Fruit fly (Drosophila melanogaster) whole organism, prepupa: ENCODE results near the gene CG13950.

ENCODE experiments used
- Blimp-1 ChIP-seq: fragments of 200-800 bp; sonication (Bioruptor generic); optimal IDR thresholded peaks from 3 replicates; lab custom pipeline; 2017; ENCODE audit warnings: missing biosample characterization, missing genetic modification characterization, mild to moderate bottlenecking, moderate library complexity, missing genetic modification reagents
- CG10631 ChIP-seq: fragments of 200-800 bp; sonication (Bioruptor generic); optimal IDR thresholded peaks from 2 replicates; lab custom pipeline; 2016; ENCODE audit warnings: missing biosample characterization, missing genetic modification characterization
- CG10669 ChIP-seq: fragments of 200-800 bp; sonication (Bioruptor generic); optimal IDR thresholded peaks from 3 replicates; lab custom pipeline; 2018; ENCODE audit warnings: missing biosample characterization, mild to moderate bottlenecking, missing genetic modification characterization, moderate library complexity
- CG11294 ChIP-seq: fragments of 200-800 bp; sonication (Bioruptor generic); IDR thresholded peaks from 2 replicates; pipeline ENCODE4 v1.3.6; 2022; ENCODE audit warnings: missing biosample characterization, missing genetic modification characterization
- CG11762 ChIP-seq: fragments of 200-800 bp; sonication (Bioruptor generic); optimal IDR thresholded peaks from 3 replicates; lab custom pipeline; 2016; ENCODE audit warnings: missing biosample characterization, missing genetic modification characterization; ENCODE audit not compliant: insufficient read depth
- CG11902 ChIP-seq: fragments of 200-800 bp; sonication (Bioruptor generic); optimal IDR thresholded peaks from 3 replicates; lab custom pipeline; 2016; ENCODE audit warnings: missing biosample characterization, missing genetic modification characterization
- CG15336 ChIP-seq: fragments of 200-800 bp; sonication (Bioruptor generic); IDR thresholded peaks from 2 replicates; pipeline ENCODE4 v1.3.6; 2022; ENCODE audit warnings: missing biosample characterization, missing genetic modification characterization
- CG1621 ChIP-seq: fragments of 200-800 bp; sonication (Bioruptor generic); optimal IDR thresholded peaks from 3 replicates; lab custom pipeline; 2018; ENCODE audit warnings: missing biosample characterization, mild to moderate bottlenecking, missing genetic modification characterization
- CG16779 ChIP-seq: fragments of 200-800 bp; sonication (Bioruptor generic); optimal IDR thresholded peaks from 3 replicates; lab custom pipeline; 2017; ENCODE audit warnings: missing biosample characterization, mild to moderate bottlenecking, missing genetic modification characterization
- CG31627 ChIP-seq: fragments of 200-800 bp; sonication (Bioruptor generic); optimal IDR thresholded peaks from 3 replicates; lab custom pipeline; 2016; ENCODE audit warnings: missing biosample characterization, missing genetic modification characterization
- CG32006 ChIP-seq: fragments of 200-800 bp; sonication (Bioruptor generic); optimal IDR thresholded peaks from 3 replicates; lab custom pipeline; 2017; ENCODE audit warnings: missing biosample characterization, mild to moderate bottlenecking, missing genetic modification characterization
- CG34406 ChIP-seq: fragments of 200-800 bp; sonication (Bioruptor generic); optimal IDR thresholded peaks from 3 replicates; lab custom pipeline; 2016; ENCODE audit warnings: missing biosample characterization, missing genetic modification characterization
- CG4318 ChIP-seq: fragments of 200-800 bp; sonication (Bioruptor generic); optimal IDR thresholded peaks from 3 replicates; lab custom pipeline; 2017; ENCODE audit warnings: missing biosample characterization, mild to moderate bottlenecking, missing genetic modification characterization
- CG6163 ChIP-seq: fragments of 200-800 bp; sonication (Bioruptor generic); IDR thresholded peaks from 3 replicates; pipeline ENCODE4 v1.3.6; 2022; ENCODE audit warnings: missing biosample characterization, missing genetic modification characterization
- CG6276 ChIP-seq: fragments of 200-800 bp; sonication (Bioruptor generic); optimal IDR thresholded peaks from 2 replicates; lab custom pipeline; 2017; ENCODE audit warnings: missing biosample characterization, mild to moderate bottlenecking, missing genetic modification characterization
- CG6792 ChIP-seq: fragments of 200-800 bp; sonication (Bioruptor generic); optimal IDR thresholded peaks from 3 replicates; lab custom pipeline; 2016; ENCODE audit warnings: missing biosample characterization, missing genetic modification characterization
- CG7368 ChIP-seq: fragments of 200-800 bp; sonication (Bioruptor generic); optimal IDR thresholded peaks from 3 replicates; lab custom pipeline; 2016; ENCODE audit warnings: missing biosample characterization, missing genetic modification characterization
- CG8119 ChIP-seq: fragments of 200-800 bp; sonication (Bioruptor generic); IDR thresholded peaks from 3 replicates; pipeline ENCODE4 v1.3.6; 2022; ENCODE audit warnings: missing biosample characterization, missing genetic modification characterization
- CG8319 ChIP-seq: fragments of 200-800 bp; sonication (Bioruptor generic); optimal IDR thresholded peaks from 3 replicates; lab custom pipeline; 2016; ENCODE audit warnings: missing biosample characterization, missing genetic modification characterization
- CG9139 ChIP-seq: fragments of 200-800 bp; sonication (Bioruptor generic); optimal IDR thresholded peaks from 3 replicates; lab custom pipeline; 2017; ENCODE audit warnings: missing biosample characterization, mild to moderate bottlenecking, missing genetic modification characterization
- Eip78C ChIP-seq: fragments of 200-800 bp; sonication (Bioruptor generic); peaks from one replicate; lab custom pipeline; 2016; ENCODE audit warnings: missing biosample characterization, missing genetic modification characterization
- Eip93F ChIP-seq: fragments of 200-800 bp; sonication (Bioruptor generic); optimal IDR thresholded peaks from 2 replicates; lab custom pipeline; 2016; ENCODE audit warnings: missing biosample characterization, mild to moderate bottlenecking, missing genetic modification characterization
- Ets21C ChIP-seq: fragments of 200-800 bp; sonication (Bioruptor generic); optimal IDR thresholded peaks from 3 replicates; lab custom pipeline; 2016; ENCODE audit warnings: missing biosample characterization, missing genetic modification characterization
- Ets96B ChIP-seq: fragments of 200-800 bp; optimal IDR thresholded peaks from 2 replicates; lab custom pipeline; 2019; ENCODE audit warnings: missing biosample characterization, mild to moderate bottlenecking, missing genetic modification characterization, moderate library complexity
- Gug ChIP-seq: fragments of 200-800 bp; sonication (Bioruptor generic); IDR thresholded peaks from 2 replicates; pipeline ENCODE4 v1.3.6; 2022; ENCODE audit warnings: missing biosample characterization, missing genetic modification characterization
- Hr39 ChIP-seq: fragments of 200-800 bp; sonication (Bioruptor generic); optimal IDR thresholded peaks from 2 replicates; lab custom pipeline; 2016; ENCODE audit warnings: missing biosample characterization, missing genetic modification characterization
- Hr4 ChIP-seq: fragments of 200-800 bp; sonication (Bioruptor generic); optimal IDR thresholded peaks from 3 replicates; lab custom pipeline; 2016; ENCODE audit warnings: missing biosample characterization, missing genetic modification characterization
- Smox ChIP-seq: fragments of 200-800 bp; sonication (Bioruptor generic); optimal IDR thresholded peaks from 3 replicates; lab custom pipeline; 2016; ENCODE audit warnings: missing biosample characterization, missing genetic modification characterization
- Sox102F ChIP-seq: fragments of 200-800 bp; sonication (Bioruptor generic); optimal IDR thresholded peaks from 2 replicates; lab custom pipeline; 2016; ENCODE audit warnings: missing biosample characterization, mild to moderate bottlenecking, missing genetic modification characterization
- Sox14 ChIP-seq: fragments of 200-800 bp; sonication (Bioruptor generic); optimal IDR thresholded peaks from 3 replicates; lab custom pipeline; 2016; ENCODE audit warnings: missing biosample characterization, missing genetic modification characterization
- Sox15 ChIP-seq: fragments of 200-800 bp; sonication (Bioruptor generic); optimal IDR thresholded peaks from 3 replicates; lab custom pipeline; 2016; ENCODE audit warnings: missing biosample characterization, missing genetic modification characterization
- achi ChIP-seq: fragments of 200-800 bp; sonication (Bioruptor generic); optimal IDR thresholded peaks from 3 replicates; lab custom pipeline; 2016; ENCODE audit warnings: missing biosample characterization, missing genetic modification characterization
- dac ChIP-seq: fragments of 200-800 bp; sonication (Bioruptor generic); optimal IDR thresholded peaks from 2 replicates; lab custom pipeline; 2017; ENCODE audit warnings: missing biosample characterization, mild to moderate bottlenecking, missing genetic modification characterization
- dsx ChIP-seq: fragments of 200-800 bp; optimal IDR thresholded peaks from 3 replicates; lab custom pipeline; 2019; ENCODE audit warnings: missing biosample characterization, mild to moderate bottlenecking, missing genetic modification characterization, moderate library complexity; ENCODE audit not compliant: poor library complexity, severe bottlenecking
- eg ChIP-seq: fragments of 200-800 bp; sonication (Bioruptor generic); IDR thresholded peaks from 3 replicates; pipeline ENCODE4 v1.3.6; 2022; ENCODE audit warnings: missing biosample characterization, missing genetic modification characterization
- esn ChIP-seq: fragments of 200-800 bp; sonication (Bioruptor generic); optimal IDR thresholded peaks from 2 replicates; lab custom pipeline; 2016; ENCODE audit warnings: missing biosample characterization, mild to moderate bottlenecking, missing genetic modification characterization, moderate library complexity
- fd59A ChIP-seq: fragments of 200-800 bp; sonication (Bioruptor generic); optimal IDR thresholded peaks from 2 replicates; lab custom pipeline; 2017; ENCODE audit warnings: missing biosample characterization, mild to moderate bottlenecking, missing genetic modification characterization, missing genetic modification reagents
- fd85E ChIP-seq: fragments of 200-800 bp; sonication (Bioruptor generic); optimal IDR thresholded peaks from 3 replicates; lab custom pipeline; 2016; ENCODE audit warnings: missing biosample characterization, missing genetic modification characterization
- fkh ChIP-seq: fragments of 200-800 bp; sonication (Bioruptor generic); optimal IDR thresholded peaks from 3 replicates; lab custom pipeline; 2017; ENCODE audit warnings: missing biosample characterization, mild to moderate bottlenecking, missing genetic modification characterization, moderate library complexity
- lz ChIP-seq: fragments of 200-800 bp; sonication (Bioruptor generic); optimal IDR thresholded peaks from 3 replicates; lab custom pipeline; 2016; ENCODE audit warnings: missing biosample characterization, missing genetic modification characterization
- net ChIP-seq: fragments of 200-800 bp; sonication (Bioruptor generic); optimal IDR thresholded peaks from 3 replicates; lab custom pipeline; 2016; ENCODE audit warnings: missing biosample characterization, missing genetic modification characterization
- pdm3 ChIP-seq: fragments of 200-800 bp; sonication (Bioruptor generic); optimal IDR thresholded peaks from 3 replicates; lab custom pipeline; 2016; ENCODE audit warnings: missing biosample characterization, missing genetic modification characterization
- salr ChIP-seq, 2 experiments: fragments of 200-800 bp; sonication (Bioruptor generic); optimal IDR thresholded peaks; 3 replicates each; lab custom pipeline; 2016 to 2018; ENCODE audit warnings: missing biosample characterization in 2 of 2, missing genetic modification characterization in 2 of 2, mild to moderate bottlenecking in 1 of 2
- spab ChIP-seq: fragments of 200-800 bp; sonication (Bioruptor generic); optimal IDR thresholded peaks from 2 replicates; lab custom pipeline; 2017; ENCODE audit warnings: missing biosample characterization, mild to moderate bottlenecking, missing genetic modification characterization, missing genetic modification reagents
- ss ChIP-seq, 2 experiments: fragments of 200-800 bp; sonication (Bioruptor generic); optimal IDR thresholded peaks; 2 replicates in 1 of 2; 3 replicates in 1 of 2; lab custom pipeline; 2017 to 2018; ENCODE audit warnings: mild to moderate bottlenecking in 2 of 2, missing biosample characterization in 2 of 2, missing genetic modification characterization in 2 of 2, moderate library complexity in 1 of 2
- svp ChIP-seq: fragments of 200-800 bp; sonication (Bioruptor generic); peaks from one replicate; lab custom pipeline; 2016; ENCODE audit warnings: missing biosample characterization, missing genetic modification characterization
- topi ChIP-seq: fragments of 200-800 bp; sonication (Bioruptor generic); optimal IDR thresholded peaks from 3 replicates; lab custom pipeline; 2016; ENCODE audit warnings: missing biosample characterization, missing genetic modification characterization
- vri ChIP-seq: fragments of 200-800 bp; sonication (Bioruptor generic); optimal IDR thresholded peaks from 3 replicates; lab custom pipeline; 2016; ENCODE audit warnings: missing biosample characterization, mild to moderate bottlenecking, missing genetic modification characterization

CG13950 gene

DNA sequence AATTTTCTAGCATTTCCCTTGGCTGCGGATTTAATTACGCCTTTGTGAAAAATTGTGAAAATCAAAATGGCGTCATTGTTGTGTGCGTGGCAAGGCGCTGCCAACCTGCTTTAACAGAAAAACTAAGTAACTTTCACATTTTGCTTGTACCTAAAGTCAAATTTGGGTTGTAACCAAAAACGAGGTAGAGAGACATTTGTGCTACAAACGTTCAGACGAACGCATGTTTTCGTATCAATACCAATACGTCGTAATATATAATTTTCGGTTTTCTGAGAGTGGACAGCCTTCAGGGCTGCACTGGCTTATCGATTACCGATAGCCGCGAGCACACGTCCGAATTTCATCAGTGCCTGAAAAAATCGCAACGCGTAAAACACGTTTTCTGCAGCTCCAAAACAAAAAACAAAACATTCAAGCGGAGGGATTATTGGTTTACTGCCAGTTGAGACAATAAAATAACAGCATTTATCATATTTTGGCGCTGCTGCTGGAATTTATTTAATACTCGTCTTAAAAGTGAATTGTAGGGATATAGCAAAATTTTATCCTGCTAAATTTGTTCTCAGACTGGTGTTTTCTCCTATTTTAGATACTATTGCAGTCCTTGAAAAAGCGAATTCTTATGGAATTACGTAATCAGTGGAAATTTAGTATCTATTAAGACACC, 10.9 kb downstream of the CG13950 start (continued):
- TF ChIP-seq Blimp-1 (GFP tag; lab: Kevin White, UChicago) (peak; percentile 58), vri (GFP tag; lab: Kevin White, UChicago) (no peak), CG10631 (peak; percentile 58), CG34406 (GFP tag; lab: Kevin White, UChicago) (peak; percentile 55), CG16779 (no peak), lz (GFP tag; lab: Kevin White, UChicago) (peak; percentile 74), Ets21C (peak; percentile 71), CG8119 (GFP tag; lab: Robert Waterston, UW) (peak; percentile 68), net (GFP tag; lab: Kevin White, UChicago) (peak; percentile 47)

DNA sequence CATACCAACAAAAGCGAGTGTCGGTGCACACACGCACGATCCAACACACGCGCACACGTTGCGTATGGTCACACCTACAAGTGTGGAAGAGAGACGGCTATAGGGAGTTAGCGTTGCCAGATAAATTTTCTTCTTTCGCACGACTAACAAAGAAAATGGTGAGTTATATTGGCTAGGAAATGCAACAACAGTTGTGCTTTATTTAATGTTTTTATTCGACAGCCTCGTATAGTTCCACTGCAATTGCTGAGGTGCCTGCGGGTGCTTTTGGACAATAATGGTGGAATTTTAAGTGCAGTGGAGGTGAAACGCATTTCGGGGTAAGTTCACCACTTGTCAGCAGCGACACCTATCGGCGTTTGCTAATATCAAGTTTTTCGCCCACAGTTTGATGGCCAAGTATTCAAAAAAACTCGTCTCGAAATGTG, 11.4 kb downstream of the CG13950 start:
- TF ChIP-seq CG34406 (GFP tag; lab: Kevin White, UChicago) = no peak
- TF ChIP-seq Eip93F (GFP tag; lab: Kevin White, UChicago) = no peak
- no peak for TF ChIP-seq Smox
- TF ChIP-seq net (GFP tag; lab: Kevin White, UChicago) = no peak
- peak; percentile 48; the same call in 1 of the 3 replicates for TF ChIP-seq CG6163 (GFP tag; lab: Robert Waterston, UW)
- TF ChIP-seq CG4318 (GFP tag; lab: Kevin White, UChicago) = no peak
- TF ChIP-seq CG15336 (GFP tag; lab: Robert Waterston, UW) = no peak
- TF ChIP-seq dsx (GFP tag; lab: Kevin White, UChicago) = peak; percentile 16
- no peak for TF ChIP-seq Hr4 (GFP tag; lab: Kevin White, UChicago)
- no peak for TF ChIP-seq CG6792 (GFP tag; lab: Kevin White, UChicago)
- TF ChIP-seq topi (GFP tag; lab: Kevin White, UChicago) = no peak
- no peak for TF ChIP-seq Sox15
- no peak for TF ChIP-seq pdm3
- no peak for TF ChIP-seq salr (GFP tag; optimal IDR thresholded peaks at IDR 0.05; lab: Kevin White, UChicago)
- no peak for TF ChIP-seq ss (GFP tag; optimal IDR thresholded peaks at IDR 0.05; lab: Kevin White, UChicago)
- TF ChIP-seq Sox14 (GFP tag; lab: Kevin White, UChicago) = peak; percentile 97
- TF ChIP-seq fd59A (GFP tag; lab: Kevin White, UChicago) = no peak
- no peak for TF ChIP-seq fd85E
- TF ChIP-seq dac (GFP tag; lab: Kevin White, UChicago) = no peak
- no peak for TF ChIP-seq CG32006 (GFP tag; lab: Kevin White, UChicago)
- TF ChIP-seq Sox102F (GFP tag; lab: Kevin White, UChicago) = no peak
- TF ChIP-seq CG31627 (GFP tag; lab: Kevin White, UChicago) = no peak
- no peak for TF ChIP-seq Hr39 (GFP tag; lab: Kevin White, UChicago)
- no peak for TF ChIP-seq CG11902 (GFP tag; lab: Kevin White, UChicago)
- no peak for TF ChIP-seq Gug (GFP tag; lab: Robert Waterston, UW)
- TF ChIP-seq Eip78C (GFP tag; lab: Kevin White, UChicago) = no peak
- no peak for TF ChIP-seq CG10669
- TF ChIP-seq fkh (GFP tag; lab: Kevin White, UChicago) = no peak
- TF ChIP-seq lz (GFP tag; lab: Kevin White, UChicago) = peak; percentile 14
- no peak for TF ChIP-seq CG8319 (GFP tag; lab: Kevin White, UChicago)
- TF ChIP-seq svp = peak; percentile 68
- no peak for TF ChIP-seq CG11762 (GFP tag; lab: Kevin White, UChicago)
- no peak for TF ChIP-seq CG16779
- TF ChIP-seq CG6276 (GFP tag; lab: Kevin White, UChicago) = no peak
- no peak for TF ChIP-seq CG7368
- no peak for TF ChIP-seq CG10631
- TF ChIP-seq esn (GFP tag; lab: Kevin White, UChicago) = no peak
- peak; percentile 98 for TF ChIP-seq vri (GFP tag; lab: Kevin White, UChicago)
- TF ChIP-seq Blimp-1 (GFP tag; lab: Kevin White, UChicago) = no peak
- TF ChIP-seq CG1621 = peak; percentile 16
- TF ChIP-seq CG11294 = no peak
- no peak for TF ChIP-seq CG9139 (GFP tag; lab: Kevin White, UChicago)
- TF ChIP-seq spab (GFP tag; lab: Kevin White, UChicago) = no peak
- TF ChIP-seq eg (GFP tag; lab: Robert Waterston, UW) = no peak
- TF ChIP-seq Ets96B (tag; lab: Kevin White, UChicago) = no peak
- TF ChIP-seq achi (GFP tag; lab: Kevin White, UChicago) = no peak
